Worm (Caenorhabditis elegans): ENCODE data around the gene nhr-42.

Gene nhr-42

DNA sequence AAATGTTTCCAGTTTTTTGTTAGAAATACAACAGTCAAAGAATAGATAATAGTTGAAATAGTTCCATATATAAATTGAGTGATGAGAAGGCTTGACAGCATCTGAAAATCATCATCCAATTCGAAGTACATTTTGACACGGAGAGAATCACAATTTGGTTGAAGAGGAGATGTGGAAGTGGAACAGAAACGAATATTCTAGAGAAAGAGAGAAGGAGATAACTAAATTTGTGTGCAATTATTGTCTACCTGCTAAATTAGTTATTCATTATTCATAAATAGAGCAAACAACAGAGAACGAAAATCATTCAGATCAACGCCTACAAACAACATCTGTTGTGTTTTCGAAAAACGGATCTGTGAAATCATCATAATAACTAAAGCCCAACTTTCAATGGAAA lies 44.8 kb upstream of the nhr-42 start, which contains the start of gene srg-31:
srg-31 (minus strand) TSS at position 101 of the 400 bp plus-strand sequence.
- TF ChIP-seq blmp-1 (tag; optimal IDR thresholded peaks at IDR 0.05), result no peak
- no peak for TF ChIP-seq irx-1 (tag; optimal IDR thresholded peaks at IDR 0.05)
- TF ChIP-seq mdl-1 (tag; optimal IDR thresholded peaks at IDR 0.05), result no peak
- TF ChIP-seq nhr-84 (tag; optimal IDR thresholded peaks at IDR 0.05), result no peak
- no peak for TF ChIP-seq C34B4.2 (tag; optimal IDR thresholded peaks at IDR 0.05)
- no peak for TF ChIP-seq unc-86 (tag; optimal IDR thresholded peaks at IDR 0.05)
- no peak for TF ChIP-seq lin-13 (GFP tag; optimal IDR thresholded peaks at IDR 0.05)
- TF ChIP-seq snpc-4 (tag; optimal IDR thresholded peaks at IDR 0.05), result no peak
- no peak for TF ChIP-seq hlh-4 (tag; optimal IDR thresholded peaks at IDR 0.05)
- no peak for TF ChIP-seq tlp-1 (tag; optimal IDR thresholded peaks at IDR 0.05)
- TF ChIP-seq unc-30 (tag; optimal IDR thresholded peaks at IDR 0.05), result no peak
- no peak for TF ChIP-seq ztf-11 (tag; optimal IDR thresholded peaks at IDR 0.05)

DNA sequence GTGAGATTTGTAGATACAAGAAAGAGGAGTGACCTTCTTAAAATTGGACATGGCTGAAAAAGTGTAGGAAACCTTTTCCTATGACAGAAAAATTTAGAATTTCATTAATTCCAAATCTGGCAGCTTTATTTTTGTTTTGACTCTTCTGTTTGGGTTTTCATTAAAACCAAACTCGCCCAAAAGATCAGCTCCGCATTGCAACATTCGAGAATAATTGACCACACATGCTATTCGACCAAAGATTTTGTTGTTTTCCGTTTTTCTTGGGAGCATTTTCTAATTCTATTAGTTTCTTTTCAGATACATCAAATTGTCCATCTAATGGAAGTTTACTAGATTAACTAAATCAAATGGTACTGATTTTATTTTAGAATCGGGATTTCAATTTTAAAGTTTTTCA lies 42.4 kb upstream of the nhr-42 start, which contains the start of gene mec-1:
mec-1 (plus strand) TSS at position 301 of the 400 bp plus-strand sequence.
- TF ChIP-seq grh-1 (GFP tag; IDR thresholded peaks at IDR 0.05), result no peak
- TF ChIP-seq nhr-12 (tag; optimal IDR thresholded peaks at IDR 0.05), result no peak
- no peak for TF ChIP-seq unc-130 (tag; optimal IDR thresholded peaks at IDR 0.05)
- no peak for TF ChIP-seq mdl-1 (tag; optimal IDR thresholded peaks at IDR 0.05)
- TF ChIP-seq lin-35 (GFP tag; optimal IDR thresholded peaks at IDR 0.05), result no peak
- TF ChIP-seq dsc-1 (tag; optimal IDR thresholded peaks at IDR 0.05), result peak; percentile 10
- TF ChIP-seq aha-1 (tag; optimal IDR thresholded peaks at IDR 0.05), result no peak

ce11 chrV:6969950-6970532 lies 28.6 kb upstream of the nhr-42 start, which contains the start of gene ptr-15:
ptr-15 (minus strand) TSS chrV:6970000.
- no peak for TF ChIP-seq efl-1 (optimal IDR thresholded peaks at IDR 0.05)
- peak in 1 of 2 experiments; percentile 60 for TF ChIP-seq efl-1 (GFP tag; optimal IDR thresholded peaks at IDR 0.05 in 1 of 2)
- TF ChIP-seq blmp-1 (tag; optimal IDR thresholded peaks at IDR 0.05), result peak; percentile 74
- no peak for TF ChIP-seq dsc-1 (tag; optimal IDR thresholded peaks at IDR 0.05)
- no peak for TF ChIP-seq sptf-1 (tag; optimal IDR thresholded peaks at IDR 0.05)

ce11 chrV:6971567-6971966 lies 27.1 kb upstream of the nhr-42 start, which contains the start of gene srx-59:
srx-59 (plus strand) TSS chrV:6971867.
- TF ChIP-seq mdl-1 (tag; optimal IDR thresholded peaks at IDR 0.05) (no peak), unc-130 (tag; optimal IDR thresholded peaks at IDR 0.05) (no peak), sptf-1 (tag; optimal IDR thresholded peaks at IDR 0.05) (no peak), ceh-8 (GFP tag; optimal IDR thresholded peaks at IDR 0.05) (no peak), alr-1 (tag; optimal IDR thresholded peaks at IDR 0.05; ENCODE audit: borderline replicate concordance) (no peak), efl-3 (GFP tag; optimal IDR thresholded peaks at IDR 0.05) (no peak)

- TF ChIP-seq egl-13 (tag; optimal IDR thresholded peaks at IDR 0.05), result no peak
- no peak for TF ChIP-seq nhr-28 (tag; optimal IDR thresholded peaks at IDR 0.05)
- no peak for TF ChIP-seq nhr-11 (tag; optimal IDR thresholded peaks at IDR 0.05)
- TF ChIP-seq hlh-17 (GFP tag; optimal IDR thresholded peaks at IDR 0.05; ENCODE audit: borderline replicate concordance), result no peak
- no peak for TF ChIP-seq nhr-237 (tag; optimal IDR thresholded peaks at IDR 0.05)
- no peak for TF ChIP-seq unc-130 (tag; optimal IDR thresholded peaks at IDR 0.05)
- no peak for TF ChIP-seq nhr-90 (tag; optimal IDR thresholded peaks at IDR 0.05; ENCODE audit: poor library complexity)
- TF ChIP-seq nhr-85 (tag), result no peak
- no peak for TF ChIP-seq unc-98 (GFP tag; IDR thresholded peaks at IDR 0.05)
- TF ChIP-seq unc-86 (tag; optimal IDR thresholded peaks at IDR 0.05), result no peak
- no peak for TF ChIP-seq lin-35 (GFP tag; optimal IDR thresholded peaks at IDR 0.05)
- no peak for TF ChIP-seq aha-1 (tag; optimal IDR thresholded peaks at IDR 0.05)
- no peak for TF ChIP-seq mef-2 (tag; optimal IDR thresholded peaks at IDR 0.05)
- no peak for TF ChIP-seq alr-1 (tag; optimal IDR thresholded peaks at IDR 0.05; ENCODE audit: borderline replicate concordance)
- no peak for TF ChIP-seq nhr-12 (tag; optimal IDR thresholded peaks at IDR 0.05)
- no peak for TF ChIP-seq C04F5.9 (tag; optimal IDR thresholded peaks at IDR 0.05)
- TF ChIP-seq isw-1 (GFP tag; IDR thresholded peaks at IDR 0.05), result no peak
These were observed 22.6 kb upstream of the nhr-42 start, which contains the start of gene srx-16 for ce11 chrV:6976047-6976446. srx-16 (plus strand) TSS chrV:6976347.
